Worm (Caenorhabditis elegans) whole organism, L4/young adult: Measurements from ENCODE around the gene F20B6.10.
"Not testable (repeated sequence)": the region's sequence is repeated elsewhere in the genome, so short reads cannot be mapped to it uniquely, and the experiment has no call there.

Experiments
- W03F9.2 ChIP-seq: fragments of 150-350 bp; optimal IDR thresholded peaks from 2 replicates; lab custom pipeline; 2014; ENCODE audit warnings: missing biosample characterization, missing genetic modification characterization
- dao-5 ChIP-seq: sonication (generic microtip); optimal IDR thresholded peaks from 2 replicates; lab custom pipeline; 2016; ENCODE audit warnings: missing genotype, missing genetic modification characterization, moderate library complexity, missing compliant biosample characterization
- him-1 ChIP-seq: sonication (generic microtip); optimal IDR thresholded peaks from 2 replicates; lab custom pipeline; 2016; ENCODE audit warnings: missing genotype, missing genetic modification reagents, missing genetic modification characterization, missing compliant biosample characterization

Gene F20B6.10

ce11 chrX:4199829-4200228, 17.2 kb downstream of the F20B6.10 start, which contains the start of gene F20B6.5:
Gene F20B6.5 (minus strand): TSS chrX:4199929.
- TF ChIP-seq W03F9.2; him-1 (tag; lab: Kevin White, UChicago); dao-5 (tag; lab: Kevin White, UChicago): not testable (repeated sequence)

- no peak for TF ChIP-seq dao-5 (tag; lab: Kevin White, UChicago)
- no peak for TF ChIP-seq W03F9.2
- TF ChIP-seq him-1 (tag; lab: Kevin White, UChicago), result no peak
These were observed 20.6 kb downstream of the F20B6.10 start, which contains the start of gene F20B6.4 for ce11 chrX:4196431-4196830. Gene F20B6.4 (minus strand): TSS chrX:4196531.

DNA sequence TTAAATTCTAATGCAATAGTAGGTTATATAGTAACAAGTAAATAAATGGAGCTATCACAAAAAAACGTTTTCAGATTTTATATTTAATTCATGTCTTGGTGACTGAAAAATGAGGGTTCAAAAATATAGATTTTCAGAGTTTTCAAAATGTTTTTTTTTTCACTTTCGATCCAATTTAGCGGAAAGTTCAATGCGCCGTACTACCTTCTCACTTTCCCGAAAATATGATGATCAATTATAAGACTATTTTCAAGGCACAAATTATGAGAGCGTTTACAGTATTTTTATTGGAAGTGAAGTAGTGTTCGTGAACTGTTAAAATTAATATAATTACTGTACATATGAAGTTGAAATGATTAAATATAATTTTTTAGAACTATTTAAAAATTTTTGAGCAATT, 23.9 kb downstream of the F20B6.10 start:
- TF ChIP-seq dao-5 (tag; lab: Kevin White, UChicago) (no peak), W03F9.2 (no peak), him-1 (tag; lab: Kevin White, UChicago) (no peak)

DNA sequence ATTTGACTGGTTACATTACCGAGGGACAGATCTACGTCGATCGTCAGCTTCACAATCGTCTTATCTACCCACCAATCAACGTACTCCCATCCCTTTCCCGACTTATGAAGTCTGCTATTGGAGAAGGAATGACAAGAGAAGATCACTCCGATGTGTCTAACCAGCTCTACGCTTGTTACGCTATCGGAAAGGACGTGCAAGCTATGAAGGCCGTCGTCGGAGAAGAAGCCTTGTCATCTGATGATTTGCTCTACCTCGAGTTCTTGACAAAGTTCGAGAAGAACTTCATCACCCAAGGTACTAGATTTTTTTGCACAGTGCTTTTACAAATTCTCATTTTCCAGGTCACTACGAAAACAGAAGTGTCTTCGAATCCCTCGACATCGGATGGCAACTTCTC, 24.8 kb downstream of the F20B6.10 start:
- no peak for TF ChIP-seq W03F9.2
- TF ChIP-seq him-1 (tag; lab: Kevin White, UChicago), result no peak
- TF ChIP-seq dao-5 (tag; lab: Kevin White, UChicago), result no peak

DNA sequence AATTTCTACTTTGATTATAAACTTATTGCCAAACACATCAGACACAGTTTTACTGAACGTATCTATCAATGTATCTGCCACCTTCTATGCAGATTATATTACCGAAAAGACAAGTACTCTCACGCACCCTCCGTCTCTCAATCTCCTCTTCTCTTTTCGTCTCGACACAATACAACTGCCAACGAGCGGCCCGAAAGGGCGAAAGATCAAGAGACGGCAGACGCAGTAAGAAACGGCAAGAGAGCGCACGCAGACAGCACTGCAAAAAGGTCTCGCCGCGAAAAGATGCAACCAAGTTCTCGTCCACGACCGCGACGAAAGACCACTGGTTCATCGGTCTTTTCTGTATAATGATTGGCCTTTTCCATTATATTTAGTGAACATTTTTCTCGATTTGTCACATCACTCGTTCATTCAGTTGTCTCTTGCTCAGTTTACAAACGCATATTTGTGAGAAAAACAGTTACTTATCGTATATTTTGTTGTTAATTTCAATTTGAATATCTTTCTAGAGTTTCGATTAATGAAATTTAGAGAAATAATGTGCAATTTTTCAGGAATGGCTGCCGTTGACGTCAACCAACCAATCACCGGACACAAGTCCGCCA, 26.4 kb downstream of the F20B6.10 start, which contains the start of gene vha-12:
TSS of gene vha-12 (plus strand) at position 558 of the 608 bp plus-strand sequence.
- peak; percentile 79 for TF ChIP-seq W03F9.2
- peak; percentile 18 for TF ChIP-seq him-1 (tag; lab: Kevin White, UChicago)
- no peak for TF ChIP-seq dao-5 (tag; lab: Kevin White, UChicago)

DNA sequence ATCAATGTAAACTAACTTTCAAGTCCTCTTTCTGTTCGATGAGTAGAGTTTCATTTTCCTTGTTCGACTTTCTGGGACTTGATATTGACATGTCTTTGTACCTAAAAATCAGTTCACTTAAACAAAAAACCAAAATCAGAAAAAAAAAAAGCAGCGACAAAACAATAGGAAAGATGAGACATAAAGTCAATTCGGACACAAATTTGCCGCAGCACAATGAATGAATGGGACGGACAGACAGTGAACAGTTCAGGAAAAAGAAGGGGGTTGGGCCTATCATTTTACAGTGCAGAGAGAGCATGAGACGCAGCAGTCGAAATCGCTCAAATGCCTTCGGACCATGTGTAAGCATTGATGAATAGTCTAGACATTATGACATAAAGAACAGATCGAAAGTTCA, 30.3 kb downstream of the F20B6.10 start, which contains the start of gene mrp-6:
TSS of gene mrp-6 (minus strand) at position 101 of the 400 bp plus-strand sequence.
- no peak for TF ChIP-seq dao-5 (tag; lab: Kevin White, UChicago)
- no peak for TF ChIP-seq W03F9.2
- TF ChIP-seq him-1 (tag; lab: Kevin White, UChicago), result no peak

DNA sequence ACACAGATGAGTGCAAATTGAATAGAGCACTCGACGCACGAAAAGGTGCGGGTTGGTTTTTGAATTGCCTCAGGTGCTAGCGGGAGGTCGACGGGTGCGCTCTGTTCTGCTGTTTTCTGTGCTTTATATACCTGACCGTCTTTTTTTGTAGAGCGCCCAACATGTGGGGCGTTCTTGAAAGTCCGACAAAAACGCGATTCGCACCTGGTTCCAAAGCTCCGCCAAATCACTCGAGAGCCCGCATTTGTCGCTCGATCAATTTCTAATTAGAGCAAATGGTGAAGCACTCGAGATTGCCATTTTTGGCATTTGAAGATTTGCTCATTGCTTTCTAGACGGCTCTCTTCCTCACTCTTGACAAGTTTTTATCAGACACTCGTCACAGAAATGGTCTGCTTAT, 39.6 kb downstream of the F20B6.10 start, which contains the start of gene ZK470.6:
TSS of gene ZK470.6 (minus strand) at position 101 of the 400 bp plus-strand sequence.
- TF ChIP-seq him-1 (tag; lab: Kevin White, UChicago) (no peak), dao-5 (tag; lab: Kevin White, UChicago) (no peak), W03F9.2 (no peak)

DNA sequence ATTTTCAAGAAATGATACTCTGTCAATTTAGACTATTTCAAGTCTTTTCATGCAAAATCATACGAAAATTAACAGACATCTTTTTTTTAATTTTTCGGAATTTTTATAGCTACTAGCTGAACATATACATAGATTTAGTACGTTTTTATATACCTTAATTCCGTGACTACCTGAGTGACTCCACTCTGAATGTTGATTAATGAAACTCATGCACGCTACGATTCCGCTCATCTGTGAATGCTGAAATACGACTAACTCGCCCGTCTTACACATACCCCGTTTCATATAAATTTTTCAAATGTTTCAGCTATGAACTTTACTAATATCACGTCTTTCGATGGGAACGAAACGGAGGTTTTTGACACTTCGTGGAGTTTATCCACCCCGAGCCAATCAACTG, 49.8 kb downstream of the F20B6.10 start, which contains the start of gene ZK470.14:
TSS of gene ZK470.14 (plus strand) at position 301 of the 400 bp plus-strand sequence.
- TF ChIP-seq him-1 (tag; lab: Kevin White, UChicago) (no peak), dao-5 (tag; lab: Kevin White, UChicago) (no peak), W03F9.2 (no peak)
